Worm (Caenorhabditis elegans) whole organism, L4 larva: ENCODE measurements around the gene vha-1.

Experiments
- T20F7.1 ChIP-seq: fragments of 200-800 bp; sonication (Bioruptor generic); optimal IDR thresholded peaks from 2 replicates; lab custom pipeline; 2018; ENCODE audit warnings: mild to moderate bottlenecking, missing genetic modification characterization, missing compliant biosample characterization
- dpl-1 ChIP-seq: fragments of 150-350 bp; optimal IDR thresholded peaks from 2 replicates; lab custom pipeline; 2014; ENCODE audit warnings: missing biosample characterization, missing genetic modification reagents, missing genetic modification characterization
- fkh-10 ChIP-seq: fragments of 150-350 bp; optimal IDR thresholded peaks from 2 replicates; lab custom pipeline; 2014; ENCODE audit warnings: missing biosample characterization, missing genetic modification reagents, missing genetic modification characterization

DNA sequence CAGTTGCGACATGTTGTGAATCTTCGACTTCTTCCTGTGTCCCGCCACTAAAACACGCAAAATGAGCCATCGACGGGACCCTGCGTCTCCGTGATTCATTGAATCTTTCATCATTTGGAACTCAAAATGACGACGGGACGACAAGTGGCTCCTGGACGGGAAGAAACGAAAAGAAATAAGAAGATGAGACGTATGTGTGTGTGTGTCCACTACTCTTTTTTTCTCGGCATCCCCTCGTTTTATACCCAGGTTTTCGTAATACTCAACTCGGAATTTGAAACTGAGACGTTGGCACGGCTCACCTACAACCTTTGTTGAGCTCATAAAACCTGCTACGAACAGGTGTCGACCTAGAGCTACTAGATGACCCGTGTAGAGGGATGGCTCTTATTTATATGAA lies 36.5 kb upstream of the vha-1 start:
- TF ChIP-seq dpl-1 (GFP tag; lab: Kevin White, UChicago): no peak
- TF ChIP-seq fkh-10 (GFP tag; lab: Kevin White, UChicago): no peak
- no peak for TF ChIP-seq T20F7.1 (GFP tag; lab: Kevin White, UChicago)
